Worm (Caenorhabditis elegans): ENCODE measurements around the gene ule-2.

ule-2 gene

DNA sequence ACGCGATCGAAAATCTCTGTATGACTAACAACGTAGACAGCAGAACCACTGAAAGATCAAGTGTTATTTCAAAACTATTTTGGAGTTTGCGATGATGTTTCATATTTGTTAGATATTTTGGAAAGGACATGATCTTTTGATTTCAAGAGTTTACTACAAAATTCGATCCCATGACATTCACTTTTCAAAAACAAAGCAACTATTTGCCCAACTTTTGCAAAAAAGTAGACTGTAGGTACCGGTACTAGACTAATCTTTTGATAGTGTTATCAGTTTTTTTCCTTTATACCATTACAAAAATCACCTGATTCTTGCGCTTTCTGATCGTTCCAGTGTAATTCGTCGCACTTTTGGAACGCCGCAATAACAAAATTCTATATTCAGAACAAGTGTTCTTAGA lies 14.9 kb upstream of the ule-2 start (continued):
- no peak for TF ChIP-seq lir-3 (tag; optimal IDR thresholded peaks at IDR 0.05)
- no peak for TF ChIP-seq nhr-6 (tag; optimal IDR thresholded peaks at IDR 0.05)
- no peak for TF ChIP-seq madf-9 (GFP tag; conservative IDR thresholded peaks at IDR 0.05)
- TF ChIP-seq fos-1 (tag; optimal IDR thresholded peaks at IDR 0.05) = no peak

DNA sequence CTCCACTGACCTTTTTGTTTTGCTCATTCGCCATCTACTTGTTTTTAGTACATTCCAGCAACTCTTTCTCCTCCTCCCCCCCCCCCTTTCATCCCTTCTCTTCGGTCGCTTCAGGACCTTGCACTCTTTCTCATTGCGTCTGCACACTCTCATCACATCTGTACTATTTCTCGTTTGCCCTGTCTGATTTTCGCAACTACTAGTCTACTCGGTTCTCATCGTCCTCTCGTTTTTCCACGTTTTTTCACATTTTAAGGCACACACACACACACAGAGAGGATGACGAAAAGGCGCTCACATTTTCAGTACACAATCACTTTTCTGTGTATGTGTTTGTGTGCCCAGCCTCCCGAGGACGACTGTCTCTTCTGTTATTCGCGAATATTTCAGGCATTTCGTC lies 14.4 kb upstream of the ule-2 start:
- TF ChIP-seq nhr-102 (tag; optimal IDR thresholded peaks at IDR 0.05) = no peak
- peak in 1 of 2 experiments; percentile 87 for TF ChIP-seq daf-16 (GFP tag; optimal IDR thresholded peaks at IDR 0.05)
- peak; percentile 84 for TF ChIP-seq daf-16 (tag; optimal IDR thresholded peaks at IDR 0.05)
- peak; percentile 68 for TF ChIP-seq hmg-1.1 (GFP tag; IDR thresholded peaks at IDR 0.05)
- TF ChIP-seq aha-1 (tag) = peak; percentile 87
- TF ChIP-seq zip-2 (tag; optimal IDR thresholded peaks at IDR 0.05) = no peak
- TF ChIP-seq lin-39 (tag; optimal IDR thresholded peaks at IDR 0.05) = no peak
- TF ChIP-seq ceh-32 (tag; optimal IDR thresholded peaks at IDR 0.05; ENCODE audit: poor library complexity) = no peak
- TF ChIP-seq Y48G9A.11 (GFP tag; IDR thresholded peaks at IDR 0.05) = no peak
- TF ChIP-seq ama-1 (optimal IDR thresholded peaks at IDR 0.05) = peak; percentile 22
- no peak for TF ChIP-seq zfp-2 (tag; optimal IDR thresholded peaks at IDR 0.05)
- TF ChIP-seq fkh-10 (GFP tag; optimal IDR thresholded peaks at IDR 0.05) = no peak
- no peak for TF ChIP-seq lin-13 (GFP tag; optimal IDR thresholded peaks at IDR 0.05)
- TF ChIP-seq Y105C5A.15 (GFP tag; IDR thresholded peaks at IDR 0.05) = no peak
- TF ChIP-seq egl-27 (tag; optimal IDR thresholded peaks at IDR 0.05) = no peak
- TF ChIP-seq nhr-48 (tag; optimal IDR thresholded peaks at IDR 0.05) = no peak
- no peak for TF ChIP-seq sdz-12 (GFP tag; optimal IDR thresholded peaks at IDR 0.05)
- 0 out of 2 replicates have a peak, but pooled peaks have one; percentile 14 for TF ChIP-seq vab-7 (GFP tag; IDR thresholded peaks at IDR 0.05)
- no peak for TF ChIP-seq F10B5.3 (tag; optimal IDR thresholded peaks at IDR 0.05)
- TF ChIP-seq dpl-1 (GFP tag; optimal IDR thresholded peaks at IDR 0.05) = no peak
- TF ChIP-seq Y5F2A.4 (GFP tag; optimal IDR thresholded peaks at IDR 0.05) = no peak
- no peak for TF ChIP-seq nhr-237 (tag; optimal IDR thresholded peaks at IDR 0.05)
- no peak for TF ChIP-seq arid-1 (GFP tag; conservative IDR thresholded peaks at IDR 0.05)
- TF ChIP-seq madf-5 (GFP tag; IDR thresholded peaks at IDR 0.05) = no peak
- peak; percentile 68 for TF ChIP-seq hlh-11 (tag; optimal IDR thresholded peaks at IDR 0.05)
- no peak for TF ChIP-seq F26F4.8 (GFP tag; conservative IDR thresholded peaks at IDR 0.05)
- TF ChIP-seq snpc-1.2 (GFP tag; IDR thresholded peaks at IDR 0.05) = no peak
- no peak for TF ChIP-seq aly-2 (tag; optimal IDR thresholded peaks at IDR 0.05)
- peak; percentile 11 for TF ChIP-seq nhr-6 (tag; optimal IDR thresholded peaks at IDR 0.05)
- no peak for TF ChIP-seq lin-15B (tag; optimal IDR thresholded peaks at IDR 0.05)
- peak; percentile 70 for TF ChIP-seq hlh-30 (tag; optimal IDR thresholded peaks at IDR 0.05; ENCODE audit: insufficient read depth)
- TF ChIP-seq unc-130 (GFP tag; optimal IDR thresholded peaks at IDR 0.05) = no peak
- no peak for TF ChIP-seq nhr-42 (GFP tag; IDR thresholded peaks at IDR 0.05)
- no peak for TF ChIP-seq spr-1 (tag; optimal IDR thresholded peaks at IDR 0.05)
- TF ChIP-seq mep-1 (tag; optimal IDR thresholded peaks at IDR 0.05) = peak; percentile 51
- TF ChIP-seq egl-43 (GFP tag; IDR thresholded peaks at IDR 0.05) = peak; percentile 49; the same call in 1 of the 2 replicates
- no peak for TF ChIP-seq mxl-2 (GFP tag; conservative IDR thresholded peaks at IDR 0.05)
- no peak for TF ChIP-seq attf-4 (tag; optimal IDR thresholded peaks at IDR 0.05)
- TF ChIP-seq daf-8 (GFP tag; IDR thresholded peaks at IDR 0.05) = no peak
- no peak for TF ChIP-seq skn-1 (tag; optimal IDR thresholded peaks at IDR 0.05)
- no peak for TF ChIP-seq jun-1 (tag; optimal IDR thresholded peaks at IDR 0.05)
- no peak for TF ChIP-seq ceh-82 (tag; optimal IDR thresholded peaks at IDR 0.05)
- TF ChIP-seq lir-3 (tag; optimal IDR thresholded peaks at IDR 0.05) = no peak
- TF ChIP-seq zfp-3 (GFP tag; conservative IDR thresholded peaks at IDR 0.05) = no peak
- TF ChIP-seq F44E2.7 (GFP tag; IDR thresholded peaks at IDR 0.05) = no peak
- TF ChIP-seq set-16 (GFP tag; IDR thresholded peaks at IDR 0.05) = no peak
- no peak for TF ChIP-seq daf-12 (tag; optimal IDR thresholded peaks at IDR 0.05)
- TF ChIP-seq tra-1 (GFP tag; IDR thresholded peaks at IDR 0.05) = no peak
- no peak for TF ChIP-seq ceh-62 (tag; optimal IDR thresholded peaks at IDR 0.05)
- no peak for TF ChIP-seq dmd-9 (GFP tag; IDR thresholded peaks at IDR 0.05)

Measured in whole organism, L4 larva.